Fruit fly (Drosophila melanogaster) whole organism, embryonic: ENCODE data around the gene Art1.

ENCODE experiments used
- Atf3 ChIP-seq: fragments of 200-800 bp; sonication (Bioruptor generic); optimal IDR thresholded peaks from 3 replicates; lab custom pipeline; 2016; ENCODE audit warnings: missing biosample characterization, missing genetic modification characterization
- Blimp-1 ChIP-seq: fragments of 200-800 bp; sonication (Bioruptor generic); optimal IDR thresholded peaks from 3 replicates; lab custom pipeline; 2018; ENCODE audit warnings: missing biosample characterization, missing genetic modification characterization, mild to moderate bottlenecking, moderate library complexity, missing genetic modification reagents
- CG10274 ChIP-seq: fragments of 200-800 bp; sonication (Bioruptor generic); optimal IDR thresholded peaks from 3 replicates; lab custom pipeline; 2017; ENCODE audit warnings: missing biosample characterization, mild to moderate bottlenecking, missing genetic modification characterization
- CG10462 ChIP-seq: fragments of 200-800 bp; sonication (Bioruptor generic); optimal IDR thresholded peaks from 2 replicates; lab custom pipeline; 2016; ENCODE audit warnings: missing biosample characterization, missing genetic modification characterization
- CG10543 ChIP-seq: fragments of 200-800 bp; sonication (Bioruptor generic); optimal IDR thresholded peaks from 3 replicates; lab custom pipeline; 2017; ENCODE audit warnings: missing biosample characterization, mild to moderate bottlenecking, missing genetic modification characterization, moderate library complexity
- CG13296 ChIP-seq: fragments of 200-800 bp; sonication (Bioruptor generic); optimal IDR thresholded peaks from 3 replicates; lab custom pipeline; 2018; ENCODE audit warnings: missing biosample characterization, mild to moderate bottlenecking, missing genetic modification characterization
- CG17802 ChIP-seq: fragments of 200-800 bp; sonication (Bioruptor generic); optimal IDR thresholded peaks from 2 replicates; lab custom pipeline; 2018; ENCODE audit warnings: missing biosample characterization, mild to moderate bottlenecking, missing genetic modification characterization, moderate library complexity
- CG17912 ChIP-seq: fragments of 200-800 bp; sonication (Bioruptor generic); optimal IDR thresholded peaks from 2 replicates; lab custom pipeline; 2018; ENCODE audit warnings: missing biosample characterization, mild to moderate bottlenecking, missing genetic modification characterization
- CG1792 ChIP-seq: fragments of 200-800 bp; sonication (Bioruptor generic); optimal IDR thresholded peaks from 2 replicates; lab custom pipeline; 2016; ENCODE audit warnings: missing biosample characterization, missing genetic modification characterization
- CG2712 ChIP-seq: fragments of 200-800 bp; optimal IDR thresholded peaks from 3 replicates; lab custom pipeline; 2019; ENCODE audit warnings: missing biosample characterization, mild to moderate bottlenecking, missing genetic modification characterization, moderate library complexity
- CG31441 ChIP-seq: fragments of 200-800 bp; sonication (Bioruptor generic); IDR thresholded peaks from 2 replicates; pipeline ENCODE4 v1.3.6; 2022; ENCODE audit warnings: missing biosample characterization, missing genetic modification characterization
- CG3407 ChIP-seq: fragments of 200-800 bp; sonication (Bioruptor generic); optimal IDR thresholded peaks from 2 replicates; lab custom pipeline; 2018; ENCODE audit warnings: missing biosample characterization, mild to moderate bottlenecking, missing genetic modification characterization
- CG4328 ChIP-seq: fragments of 200-800 bp; sonication (Bioruptor generic); optimal IDR thresholded peaks from 3 replicates; lab custom pipeline; 2017; ENCODE audit warnings: missing biosample characterization, missing genetic modification reagents, missing genetic modification characterization
- CG5953 ChIP-seq: fragments of 200-800 bp; sonication (Bioruptor generic); IDR thresholded peaks from 2 replicates; pipeline ENCODE4 v1.3.6; 2022; ENCODE audit warnings: missing biosample characterization, missing genetic modification characterization
- CG6272 ChIP-seq: fragments of 200-800 bp; sonication (Bioruptor generic); IDR thresholded peaks from 2 replicates; pipeline ENCODE4 v1.3.6; 2022; ENCODE audit warnings: missing biosample characterization, missing genetic modification characterization
- CG8089 ChIP-seq: fragments of 200-800 bp; sonication (Bioruptor generic); optimal IDR thresholded peaks from 3 replicates; lab custom pipeline; 2016; ENCODE audit warnings: missing biosample characterization, missing genetic modification characterization
- CG8281 ChIP-seq: fragments of 200-800 bp; sonication (Bioruptor generic); optimal IDR thresholded peaks from 2 replicates; lab custom pipeline; 2018; ENCODE audit warnings: missing biosample characterization, mild to moderate bottlenecking, missing genetic modification characterization, moderate library complexity
- CG8765 ChIP-seq: fragments of 200-800 bp; sonication (Bioruptor generic); IDR thresholded peaks from 2 replicates; pipeline ENCODE4 v1.3.6; 2022; ENCODE audit warnings: missing biosample characterization, missing genetic modification characterization
- Dad ChIP-seq: fragments of 200-800 bp; sonication (Bioruptor generic); optimal IDR thresholded peaks from 3 replicates; lab custom pipeline; 2016; ENCODE audit warnings: missing biosample characterization, missing genetic modification characterization
- Dip3 ChIP-seq: fragments of 200-800 bp; sonication (Bioruptor generic); optimal IDR thresholded peaks from 3 replicates; lab custom pipeline; 2016; ENCODE audit warnings: missing biosample characterization, missing genetic modification characterization
- Dref ChIP-seq: fragments of 200-800 bp; sonication (Bioruptor generic); IDR thresholded peaks from 2 replicates; pipeline ENCODE4 v1.3.6; 2022; ENCODE audit warnings: missing biosample characterization, missing genetic modification characterization
- E2f1 ChIP-seq: fragments of 200-800 bp; sonication (Bioruptor generic); IDR thresholded peaks from 2 replicates; pipeline ENCODE4 v1.3.6; 2022; ENCODE audit warnings: missing biosample characterization, missing genetic modification characterization
- HLH3B ChIP-seq: fragments of 200-800 bp; sonication (Bioruptor generic); IDR thresholded peaks from 2 replicates; pipeline ENCODE4 v1.3.6; 2022; ENCODE audit warnings: missing biosample characterization, missing genetic modification characterization
- Poxn ChIP-seq: fragments of 200-800 bp; sonication (Bioruptor generic); IDR thresholded peaks from 2 replicates; pipeline ENCODE4 v1.3.6; 2022; ENCODE audit warnings: missing biosample characterization, missing genetic modification characterization
- Sry-β ChIP-seq: fragments of 200-800 bp; sonication (Bioruptor generic); optimal IDR thresholded peaks from 2 replicates; lab custom pipeline; 2018; ENCODE audit warnings: missing biosample characterization, mild to moderate bottlenecking, missing genetic modification characterization, moderate library complexity
- Ssrp ChIP-seq: fragments of 200-800 bp; sonication (Bioruptor generic); optimal IDR thresholded peaks from 2 replicates; lab custom pipeline; 2018; ENCODE audit warnings: missing biosample characterization, mild to moderate bottlenecking, missing genetic modification characterization, moderate library complexity
- Trl ChIP-seq, 3 experiments: fragments of >200 bp in 2 of 3; fragments of 200-800 bp in 1 of 3; sonication (Bioruptor generic) in 1 of 3; optimal IDR thresholded peaks; 2 replicates in 1 of 3; 3 replicates in 2 of 3; lab custom pipeline; 2016 to 2017; ENCODE audit warnings: missing biosample characterization in 1 of 3, missing genetic modification characterization in 1 of 3
- ara ChIP-seq: fragments of 200-800 bp; sonication (Bioruptor generic); IDR thresholded peaks from 2 replicates; pipeline ENCODE4 v1.3.6; 2022; ENCODE audit warnings: missing biosample characterization, missing genetic modification characterization
- crp ChIP-seq, 2 experiments: fragments of 200-800 bp; sonication (Bioruptor generic); optimal IDR thresholded peaks; 2 replicates in 1 of 2; 3 replicates in 1 of 2; lab custom pipeline; 2017; ENCODE audit warnings: missing biosample characterization in 2 of 2, missing genetic modification characterization in 2 of 2, mild to moderate bottlenecking in 1 of 2, moderate library complexity in 1 of 2
- cwo ChIP-seq: fragments of 200-800 bp; sonication (Bioruptor generic); optimal IDR thresholded peaks from 3 replicates; lab custom pipeline; 2017; ENCODE audit warnings: missing biosample characterization, missing genetic modification characterization, mild to moderate bottlenecking, moderate library complexity, missing genetic modification reagents
- eve ChIP-seq, 2 experiments: fragments of >200 bp; optimal IDR thresholded peaks; 2 replicates each; lab custom pipeline; 2017; ENCODE audit warnings: missing biosample characterization in 2 of 2, missing genetic modification characterization in 2 of 2
- ewg ChIP-seq: fragments of 200-800 bp; sonication (Bioruptor generic); optimal IDR thresholded peaks from 3 replicates; lab custom pipeline; 2017; ENCODE audit warnings: mild to moderate bottlenecking, missing biosample characterization, missing genetic modification reagents, missing genetic modification characterization
- gce ChIP-seq: fragments of 200-800 bp; sonication (Bioruptor generic); IDR thresholded peaks from 3 replicates; pipeline ENCODE4 v1.3.6; 2022; ENCODE audit warnings: missing biosample characterization, missing genetic modification characterization
- gro ChIP-seq: fragments of 200-800 bp; sonication (Bioruptor generic); optimal IDR thresholded peaks from 2 replicates; lab custom pipeline; 2016; ENCODE audit warnings: missing biosample characterization, missing genetic modification characterization
- hkb ChIP-seq, 2 experiments: fragments of 200-800 bp in 1 of 2; fragments of >200 bp in 1 of 2; sonication (Bioruptor generic) in 1 of 2; IDR thresholded peaks in 1 of 2; optimal IDR thresholded peaks in 1 of 2; 2 replicates each; pipeline versions ENCODE4 v1.3.6 to Lab custom; 2017 to 2022; ENCODE audit warnings: missing biosample characterization in 1 of 2, missing genetic modification characterization in 1 of 2
- insv ChIP-seq, 2 experiments: fragments of 200-800 bp; sonication (Bioruptor generic); optimal IDR thresholded peaks; 3 replicates each; lab custom pipeline; 2016 to 2018; ENCODE audit warnings: missing biosample characterization in 2 of 2, missing genetic modification characterization in 2 of 2
- nerfin-1 ChIP-seq: fragments of 200-800 bp; sonication (Bioruptor generic); optimal IDR thresholded peaks from 3 replicates; lab custom pipeline; 2019; ENCODE audit warnings: missing biosample characterization, mild to moderate bottlenecking, missing genetic modification characterization, moderate library complexity
- nerfin-2 ChIP-seq: fragments of 200-800 bp; sonication (Bioruptor generic); IDR thresholded peaks from 2 replicates; pipeline ENCODE4 v1.3.6; 2022; ENCODE audit warnings: missing biosample characterization, missing genetic modification characterization; ENCODE audit not compliant: partially characterized antibody
- odd ChIP-seq: fragments of 200-800 bp; sonication (Bioruptor generic); optimal IDR thresholded peaks from 2 replicates; lab custom pipeline; 2017; ENCODE audit warnings: missing biosample characterization, mild to moderate bottlenecking, missing genetic modification characterization
- pzg ChIP-seq: fragments of 200-800 bp; sonication (Bioruptor generic); optimal IDR thresholded peaks from 3 replicates; lab custom pipeline; 2018; ENCODE audit warnings: missing biosample characterization, mild to moderate bottlenecking, missing genetic modification characterization, moderate library complexity
- ranshi ChIP-seq: fragments of 200-800 bp; sonication (Bioruptor generic); IDR thresholded peaks from 2 replicates; pipeline ENCODE4 v1.3.6; 2022; ENCODE audit warnings: missing biosample characterization, missing genetic modification characterization
- ro ChIP-seq: fragments of 200-800 bp; sonication (Bioruptor generic); IDR thresholded peaks from 2 replicates; pipeline ENCODE4 v1.3.6; 2022; ENCODE audit warnings: missing biosample characterization, missing genetic modification characterization
- salm ChIP-seq: fragments of 200-800 bp; sonication (Bioruptor generic); optimal IDR thresholded peaks from 2 replicates; lab custom pipeline; 2018; ENCODE audit warnings: missing biosample characterization, mild to moderate bottlenecking, missing genetic modification characterization
- sc ChIP-seq, 3 experiments: fragments of >200 bp in 2 of 3; fragments of 200-800 bp in 1 of 3; sonication (Bioruptor generic) in 1 of 3; optimal IDR thresholded peaks; 2 replicates in 2 of 3; 3 replicates in 1 of 3; lab custom pipeline; 2017; ENCODE audit warnings: mild to moderate bottlenecking in 1 of 3, missing biosample characterization in 1 of 3, missing genetic modification characterization in 1 of 3, missing genetic modification reagents in 1 of 3
- sd ChIP-seq: fragments of 200-800 bp; sonication (Bioruptor generic); optimal IDR thresholded peaks from 3 replicates; lab custom pipeline; 2018; ENCODE audit warnings: missing biosample characterization, mild to moderate bottlenecking, missing genetic modification characterization, moderate library complexity
- ssp ChIP-seq: fragments of 200-800 bp; sonication (Bioruptor generic); IDR thresholded peaks from 2 replicates; pipeline ENCODE4 v1.3.6; 2022; ENCODE audit warnings: missing biosample characterization, missing genetic modification characterization
- tna ChIP-seq: fragments of 200-800 bp; sonication (Bioruptor generic); IDR thresholded peaks from 2 replicates; pipeline ENCODE4 v1.3.6; 2022; ENCODE audit warnings: missing biosample characterization, missing genetic modification characterization; ENCODE audit not compliant: partially characterized antibody
- tx ChIP-seq: fragments of 200-800 bp; sonication (Bioruptor generic); optimal IDR thresholded peaks from 2 replicates; lab custom pipeline; 2016; ENCODE audit warnings: missing biosample characterization, missing genetic modification characterization
- wek ChIP-seq: fragments of 200-800 bp; sonication (Bioruptor generic); optimal IDR thresholded peaks from 3 replicates; lab custom pipeline; 2018; ENCODE audit warnings: missing biosample characterization, mild to moderate bottlenecking, missing genetic modification characterization, moderate library complexity

Gene Art1

DNA sequence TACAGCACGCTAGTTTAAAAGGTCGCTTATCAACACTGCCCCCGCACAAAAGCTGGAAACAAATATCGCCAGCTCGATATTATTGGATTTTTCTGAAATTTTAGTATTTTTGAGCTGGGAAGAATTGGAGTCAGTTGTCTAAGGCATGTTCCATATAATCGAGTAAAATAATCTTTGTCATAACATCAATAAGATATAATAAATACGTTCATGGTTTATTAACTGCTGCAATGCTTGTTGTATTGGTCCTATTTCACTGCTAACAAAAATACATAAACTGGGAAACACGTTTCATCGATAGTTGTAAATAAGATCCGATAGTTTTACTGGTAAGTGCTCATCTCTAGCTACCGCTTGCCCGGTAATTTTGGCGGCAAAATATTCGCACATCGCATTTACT, at the start of gene Art1, which contains the start of gene Mcm5 (continued):
- TF ChIP-seq CG8089 (GFP tag; lab: Kevin White, UChicago) (peak; percentile 20), hkb (optimal IDR thresholded peaks at IDR 0.05; lab: Kevin White, UChicago) (no peak), hkb (GFP tag; IDR thresholded peaks at IDR 0.05; lab: Robert Waterston, UW) (no peak), salm (tag; lab: Kevin White, UChicago) (no peak), CG3407 (no peak), nerfin-1 (no peak), Dip3 (GFP tag; lab: Kevin White, UChicago) (peak; percentile 85), nerfin-2 (peak; percentile 83), eve (GFP tag; optimal IDR thresholded peaks at IDR 0.05; lab: Kevin White, UChicago) (no peak), CG8765 (no peak), CG1792 (GFP tag; lab: Kevin White, UChicago) (peak; percentile 19), tna (GFP tag; lab: Robert Waterston, UW) (no peak; the same call in 1 of the 2 replicates), CG31441 (GFP tag; lab: Robert Waterston, UW) (no peak), CG10543 (no peak), ara (GFP tag; lab: Robert Waterston, UW) (no peak), CG4328 (no peak), CG5953 (GFP tag; lab: Robert Waterston, UW) (no peak), CG8281 (no peak), ssp (GFP tag; lab: Robert Waterston, UW) (peak; percentile 42), CG17802 (tag; lab: Kevin White, UChicago) (peak; percentile 43), CG10462 (GFP tag; lab: Kevin White, UChicago) (no peak), sd (tag; lab: Kevin White, UChicago) (peak; percentile 16), Dad (GFP tag; lab: Kevin White, UChicago) (peak; percentile 49), insv (GFP tag; optimal IDR thresholded peaks at IDR 0.05; lab: Kevin White, UChicago) (peak in 1 of 2 experiments; percentile 40), Ssrp (tag; lab: Kevin White, UChicago) (no peak), Dref (peak; percentile 51), wek (no peak), Blimp-1 (GFP tag; lab: Kevin White, UChicago) (no peak), E2f1 (GFP tag; lab: Robert Waterston, UW) (peak; percentile 74), gro (GFP tag; lab: Kevin White, UChicago) (peak; percentile 64), CG10274 (GFP tag; lab: Kevin White, UChicago) (no peak), CG6272 (GFP tag; lab: Robert Waterston, UW) (no peak), CG13296 (GFP tag; lab: Kevin White, UChicago) (peak; percentile 3), Trl (optimal IDR thresholded peaks at IDR 0.05; lab: Kevin White, UChicago) (no peak), Trl (GFP tag; optimal IDR thresholded peaks at IDR 0.05; lab: Kevin White, UChicago) (peak; percentile 11), crp (GFP tag; optimal IDR thresholded peaks at IDR 0.05; lab: Kevin White, UChicago) (peak in 1 of 2 experiments; percentile 49), ro (GFP tag; lab: Robert Waterston, UW) (no peak), tx (GFP tag; lab: Kevin White, UChicago) (peak; percentile 30), sc (optimal IDR thresholded peaks at IDR 0.05; lab: Kevin White, UChicago) (no peak), sc (GFP tag; optimal IDR thresholded peaks at IDR 0.05; lab: Kevin White, UChicago) (no peak), CG17912 (no peak), gce (no peak), Atf3 (peak; percentile 35), Poxn (GFP tag; lab: Robert Waterston, UW) (no peak), pzg (GFP tag; lab: Kevin White, UChicago) (peak; percentile 78), cwo (GFP tag; lab: Kevin White, UChicago) (no peak), Sry-β (GFP tag; lab: Kevin White, UChicago) (no peak), ranshi (no peak), ewg (no peak), CG2712 (tag; lab: Kevin White, UChicago) (peak; percentile 40), odd (no peak), HLH3B (GFP tag; lab: Robert Waterston, UW) (no peak)
